Worm (Caenorhabditis elegans): ENCODE results near the gene psr-1.
A peak's percentile ranks its signal among the peaks of the same experiment; 100 is the strongest.

psr-1 gene

DNA sequence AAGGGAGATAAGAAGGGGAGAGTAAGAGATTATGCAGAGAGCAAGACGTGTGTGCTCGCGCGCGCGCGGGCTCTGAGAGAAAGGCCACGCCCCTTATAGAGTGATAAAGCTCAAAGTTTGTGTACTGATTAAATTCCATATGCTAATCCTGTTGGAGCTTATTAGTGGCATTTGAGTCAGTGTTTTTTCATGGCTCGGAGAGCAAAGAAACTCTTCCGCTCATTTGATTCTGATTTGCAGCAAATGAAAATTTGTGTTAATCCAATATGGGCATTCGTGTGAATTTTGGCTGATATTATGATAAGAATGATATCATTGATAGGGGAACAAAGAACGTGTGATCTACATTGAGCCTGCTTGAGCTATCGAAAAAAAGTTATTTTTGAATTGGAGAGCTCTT lies 39.5 kb upstream of the psr-1 start:
- TF ChIP-seq ccch-3 (GFP tag; optimal IDR thresholded peaks at IDR 0.05) (no peak), tbx-9 (tag; optimal IDR thresholded peaks at IDR 0.05; ENCODE audit: borderline replicate concordance) (no peak), ztf-18 (tag; optimal IDR thresholded peaks at IDR 0.05) (no peak), madf-8 (GFP tag; conservative IDR thresholded peaks at IDR 0.05) (no peak), zfh-2 (GFP tag; conservative IDR thresholded peaks at IDR 0.05) (no peak), dpl-1 (GFP tag; optimal IDR thresholded peaks at IDR 0.05) (no peak), ztf-3 (GFP tag; optimal IDR thresholded peaks at IDR 0.05) (no peak), nfya-2 (GFP tag; IDR thresholded peaks at IDR 0.05) (no peak), rcor-1 (GFP tag; IDR thresholded peaks at IDR 0.05) (no peak), sea-2 (GFP tag; IDR thresholded peaks at IDR 0.05) (no peak), mes-4 (tag; optimal IDR thresholded peaks at IDR 0.05) (no peak), B0261.1 (tag; optimal IDR thresholded peaks at IDR 0.05) (no peak), bed-1 (GFP tag; IDR thresholded peaks at IDR 0.05) (no peak), madf-6 (GFP tag; IDR thresholded peaks at IDR 0.05) (no peak), lin-40 (tag; optimal IDR thresholded peaks at IDR 0.05) (no peak), F55B11.4 (tag; optimal IDR thresholded peaks at IDR 0.05; ENCODE audit: borderline replicate concordance, insufficient read depth) (no peak)

DNA sequence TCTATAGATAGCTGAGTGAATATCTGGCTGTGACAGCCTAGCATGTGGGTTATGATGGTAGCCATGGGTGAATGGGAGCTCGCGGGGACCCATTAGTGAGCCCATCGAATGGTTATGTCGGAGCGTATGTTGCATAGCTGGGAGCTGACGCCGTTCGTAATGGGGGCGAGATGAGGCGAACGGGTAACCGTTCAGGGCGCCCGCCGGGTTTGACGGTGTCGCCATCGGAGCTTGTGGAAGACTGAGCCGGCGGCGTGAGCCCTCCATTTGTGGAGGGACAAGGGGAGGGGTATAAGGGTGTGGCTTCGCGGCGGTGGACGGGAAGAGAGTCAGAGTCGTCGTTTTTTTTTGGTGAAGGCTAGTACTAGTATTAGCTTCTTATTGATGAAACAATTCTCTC lies 29.2 kb upstream of the psr-1 start:
- no peak for TF ChIP-seq attf-3 (GFP tag; conservative IDR thresholded peaks at IDR 0.05)
- TF ChIP-seq rec-8 (tag; optimal IDR thresholded peaks at IDR 0.05): no peak
- TF ChIP-seq egrh-3 (GFP tag; IDR thresholded peaks at IDR 0.05): peak; percentile 62; the same call in 1 of the 2 replicates
- no peak for TF ChIP-seq Y95B8A.8 (GFP tag; IDR thresholded peaks at IDR 0.05)
- TF ChIP-seq ztf-18 (tag; optimal IDR thresholded peaks at IDR 0.05): no peak
- no peak for TF ChIP-seq snpc-1.1 (tag; optimal IDR thresholded peaks at IDR 0.05; ENCODE audit: insufficient read depth)
- TF ChIP-seq ceh-79 (tag; optimal IDR thresholded peaks at IDR 0.05): no peak
- TF ChIP-seq K11D2.4 (GFP tag; IDR thresholded peaks at IDR 0.05): no peak
- TF ChIP-seq fkh-3 (tag; optimal IDR thresholded peaks at IDR 0.05): no peak
- TF ChIP-seq tlf-1 (GFP tag; optimal IDR thresholded peaks at IDR 0.05): no peak
- no peak for TF ChIP-seq nfya-2 (GFP tag; IDR thresholded peaks at IDR 0.05)
- TF ChIP-seq let-607 (tag; optimal IDR thresholded peaks at IDR 0.05): no peak
- no peak for TF ChIP-seq sdz-38 (tag; optimal IDR thresholded peaks at IDR 0.05)
- no peak for TF ChIP-seq die-1 (tag; optimal IDR thresholded peaks at IDR 0.05)
- TF ChIP-seq hsf-1 (GFP tag; IDR thresholded peaks at IDR 0.05): no peak
- peak; percentile 84 for TF ChIP-seq zfh-2 (GFP tag; conservative IDR thresholded peaks at IDR 0.05)
- no peak for TF ChIP-seq F23B12.7 (tag; optimal IDR thresholded peaks at IDR 0.05; ENCODE audit: insufficient read depth)

DNA sequence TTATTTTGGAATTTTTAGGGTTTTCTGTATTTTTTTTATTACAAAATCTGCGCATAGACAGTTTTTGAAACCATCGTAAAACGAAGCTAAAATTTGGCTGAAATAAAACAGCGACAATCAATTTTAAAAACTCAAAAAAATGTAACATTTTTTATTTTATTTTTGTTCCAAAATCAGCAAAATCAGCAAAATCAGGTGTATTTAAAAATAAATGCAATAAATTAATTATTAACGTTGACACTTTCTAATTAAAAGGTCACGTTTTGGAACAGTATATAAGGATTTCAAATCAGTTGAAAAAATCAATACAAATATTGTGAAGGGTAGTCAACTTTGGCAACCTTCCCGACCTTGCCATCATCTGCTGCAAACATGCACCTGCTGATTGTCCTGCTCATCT lies 19.7 kb upstream of the psr-1 start, which contains the start of gene R105.1:
TSS of gene R105.1 (plus strand) at position 301 of the 400 bp plus-strand sequence.
- no peak for TF ChIP-seq tbx-9 (tag; optimal IDR thresholded peaks at IDR 0.05; ENCODE audit: borderline replicate concordance)
- no peak for TF ChIP-seq sdz-38 (tag; optimal IDR thresholded peaks at IDR 0.05)
- no peak for TF ChIP-seq attf-3 (GFP tag; conservative IDR thresholded peaks at IDR 0.05)
- TF ChIP-seq xnd-1 (tag; optimal IDR thresholded peaks at IDR 0.05): no peak

DNA sequence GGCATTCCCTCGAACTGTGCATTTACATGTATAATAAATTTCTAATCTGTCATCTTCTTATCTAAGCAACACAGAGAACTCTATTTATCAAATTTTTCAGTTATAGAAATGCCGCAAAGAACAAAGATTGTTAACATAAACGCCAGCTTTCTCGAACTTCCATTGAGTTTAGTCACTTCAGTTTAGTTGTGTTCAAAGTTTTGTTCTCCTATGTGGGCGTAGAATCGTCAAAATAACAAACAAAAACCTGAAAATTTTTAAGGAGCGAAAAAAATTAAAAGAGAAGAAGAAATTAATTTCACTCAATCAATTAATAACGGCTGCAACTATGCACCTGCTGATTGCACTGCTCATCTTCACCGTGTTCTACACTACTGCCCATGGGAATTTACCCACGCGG lies 17.1 kb upstream of the psr-1 start, which contains the start of gene R105.5:
TSS of gene R105.5 (plus strand) at position 301 of the 400 bp plus-strand sequence.
- TF ChIP-seq hsf-1 (GFP tag; IDR thresholded peaks at IDR 0.05) (no peak), egl-18 (GFP tag; IDR thresholded peaks at IDR 0.05) (no peak), fkh-3 (tag; optimal IDR thresholded peaks at IDR 0.05) (no peak), F39B2.1 (GFP tag; IDR thresholded peaks at IDR 0.05) (no peak), ztf-22 (GFP tag; optimal IDR thresholded peaks at IDR 0.05) (no peak), chd-7 (tag; optimal IDR thresholded peaks at IDR 0.05) (no peak)
